Fruit fly (Drosophila melanogaster) whole organism, prepupa: ENCODE results near the gene ric8a.

ENCODE experiments used
- Blimp-1 ChIP-seq: fragments of 200-800 bp; sonication (Bioruptor generic); optimal IDR thresholded peaks from 3 replicates; lab custom pipeline; 2017; ENCODE audit warnings: missing biosample characterization, missing genetic modification characterization, mild to moderate bottlenecking, moderate library complexity, missing genetic modification reagents
- CG10631 ChIP-seq: fragments of 200-800 bp; sonication (Bioruptor generic); optimal IDR thresholded peaks from 2 replicates; lab custom pipeline; 2016; ENCODE audit warnings: missing biosample characterization, missing genetic modification characterization
- CG11294 ChIP-seq: fragments of 200-800 bp; sonication (Bioruptor generic); IDR thresholded peaks from 2 replicates; pipeline ENCODE4 v1.3.6; 2022; ENCODE audit warnings: missing biosample characterization, missing genetic modification characterization
- CG11762 ChIP-seq: fragments of 200-800 bp; sonication (Bioruptor generic); optimal IDR thresholded peaks from 3 replicates; lab custom pipeline; 2016; ENCODE audit warnings: missing biosample characterization, missing genetic modification characterization; ENCODE audit not compliant: insufficient read depth
- CG11902 ChIP-seq: fragments of 200-800 bp; sonication (Bioruptor generic); optimal IDR thresholded peaks from 3 replicates; lab custom pipeline; 2016; ENCODE audit warnings: missing biosample characterization, missing genetic modification characterization
- CG15336 ChIP-seq: fragments of 200-800 bp; sonication (Bioruptor generic); IDR thresholded peaks from 2 replicates; pipeline ENCODE4 v1.3.6; 2022; ENCODE audit warnings: missing biosample characterization, missing genetic modification characterization
- CG3032 ChIP-seq: fragments of 200-800 bp; optimal IDR thresholded peaks from 2 replicates; lab custom pipeline; 2019; ENCODE audit warnings: missing biosample characterization, mild to moderate bottlenecking, missing genetic modification characterization, moderate library complexity
- CG32006 ChIP-seq: fragments of 200-800 bp; sonication (Bioruptor generic); optimal IDR thresholded peaks from 3 replicates; lab custom pipeline; 2017; ENCODE audit warnings: missing biosample characterization, mild to moderate bottlenecking, missing genetic modification characterization
- CG4318 ChIP-seq: fragments of 200-800 bp; sonication (Bioruptor generic); optimal IDR thresholded peaks from 3 replicates; lab custom pipeline; 2017; ENCODE audit warnings: missing biosample characterization, mild to moderate bottlenecking, missing genetic modification characterization
- CG6163 ChIP-seq: fragments of 200-800 bp; sonication (Bioruptor generic); IDR thresholded peaks from 3 replicates; pipeline ENCODE4 v1.3.6; 2022; ENCODE audit warnings: missing biosample characterization, missing genetic modification characterization
- CG6792 ChIP-seq: fragments of 200-800 bp; sonication (Bioruptor generic); optimal IDR thresholded peaks from 3 replicates; lab custom pipeline; 2016; ENCODE audit warnings: missing biosample characterization, missing genetic modification characterization
- CG6808 ChIP-seq: fragments of 200-800 bp; sonication (Bioruptor generic); optimal IDR thresholded peaks from 3 replicates; lab custom pipeline; 2017; ENCODE audit warnings: missing biosample characterization, missing genetic modification characterization, mild to moderate bottlenecking, moderate library complexity, missing genetic modification reagents
- CG7368 ChIP-seq: fragments of 200-800 bp; sonication (Bioruptor generic); optimal IDR thresholded peaks from 3 replicates; lab custom pipeline; 2016; ENCODE audit warnings: missing biosample characterization, missing genetic modification characterization
- CG8119 ChIP-seq: fragments of 200-800 bp; sonication (Bioruptor generic); IDR thresholded peaks from 3 replicates; pipeline ENCODE4 v1.3.6; 2022; ENCODE audit warnings: missing biosample characterization, missing genetic modification characterization
- Eip75B ChIP-seq: fragments of 200-800 bp; sonication (Bioruptor generic); optimal IDR thresholded peaks from 3 replicates; lab custom pipeline; 2016; ENCODE audit warnings: missing biosample characterization, missing genetic modification characterization
- Eip78C ChIP-seq: fragments of 200-800 bp; sonication (Bioruptor generic); peaks from one replicate; lab custom pipeline; 2016; ENCODE audit warnings: missing biosample characterization, missing genetic modification characterization
- Eip93F ChIP-seq: fragments of 200-800 bp; sonication (Bioruptor generic); optimal IDR thresholded peaks from 2 replicates; lab custom pipeline; 2016; ENCODE audit warnings: missing biosample characterization, mild to moderate bottlenecking, missing genetic modification characterization
- Ets96B ChIP-seq: fragments of 200-800 bp; optimal IDR thresholded peaks from 2 replicates; lab custom pipeline; 2019; ENCODE audit warnings: missing biosample characterization, mild to moderate bottlenecking, missing genetic modification characterization, moderate library complexity
- Gug ChIP-seq: fragments of 200-800 bp; sonication (Bioruptor generic); IDR thresholded peaks from 2 replicates; pipeline ENCODE4 v1.3.6; 2022; ENCODE audit warnings: missing biosample characterization, missing genetic modification characterization
- Hr39 ChIP-seq: fragments of 200-800 bp; sonication (Bioruptor generic); optimal IDR thresholded peaks from 2 replicates; lab custom pipeline; 2016; ENCODE audit warnings: missing biosample characterization, missing genetic modification characterization
- Hr4 ChIP-seq: fragments of 200-800 bp; sonication (Bioruptor generic); optimal IDR thresholded peaks from 3 replicates; lab custom pipeline; 2016; ENCODE audit warnings: missing biosample characterization, missing genetic modification characterization
- Met ChIP-seq: fragments of 200-800 bp; sonication (Bioruptor generic); optimal IDR thresholded peaks from 3 replicates; lab custom pipeline; 2016; ENCODE audit warnings: missing biosample characterization, missing genetic modification characterization
- Sox102F ChIP-seq: fragments of 200-800 bp; sonication (Bioruptor generic); optimal IDR thresholded peaks from 2 replicates; lab custom pipeline; 2016; ENCODE audit warnings: missing biosample characterization, mild to moderate bottlenecking, missing genetic modification characterization
- Sox14 ChIP-seq: fragments of 200-800 bp; sonication (Bioruptor generic); optimal IDR thresholded peaks from 3 replicates; lab custom pipeline; 2016; ENCODE audit warnings: missing biosample characterization, missing genetic modification characterization
- Sox15 ChIP-seq: fragments of 200-800 bp; sonication (Bioruptor generic); optimal IDR thresholded peaks from 3 replicates; lab custom pipeline; 2016; ENCODE audit warnings: missing biosample characterization, missing genetic modification characterization
- dac ChIP-seq: fragments of 200-800 bp; sonication (Bioruptor generic); optimal IDR thresholded peaks from 2 replicates; lab custom pipeline; 2017; ENCODE audit warnings: missing biosample characterization, mild to moderate bottlenecking, missing genetic modification characterization
- eg ChIP-seq: fragments of 200-800 bp; sonication (Bioruptor generic); IDR thresholded peaks from 3 replicates; pipeline ENCODE4 v1.3.6; 2022; ENCODE audit warnings: missing biosample characterization, missing genetic modification characterization
- esn ChIP-seq: fragments of 200-800 bp; sonication (Bioruptor generic); optimal IDR thresholded peaks from 2 replicates; lab custom pipeline; 2016; ENCODE audit warnings: missing biosample characterization, mild to moderate bottlenecking, missing genetic modification characterization, moderate library complexity
- fd59A ChIP-seq: fragments of 200-800 bp; sonication (Bioruptor generic); optimal IDR thresholded peaks from 2 replicates; lab custom pipeline; 2017; ENCODE audit warnings: missing biosample characterization, mild to moderate bottlenecking, missing genetic modification characterization, missing genetic modification reagents
- net ChIP-seq: fragments of 200-800 bp; sonication (Bioruptor generic); optimal IDR thresholded peaks from 3 replicates; lab custom pipeline; 2016; ENCODE audit warnings: missing biosample characterization, missing genetic modification characterization
- pdm3 ChIP-seq: fragments of 200-800 bp; sonication (Bioruptor generic); optimal IDR thresholded peaks from 3 replicates; lab custom pipeline; 2016; ENCODE audit warnings: missing biosample characterization, missing genetic modification characterization
- salr ChIP-seq, 2 experiments: fragments of 200-800 bp; sonication (Bioruptor generic); optimal IDR thresholded peaks; 3 replicates each; lab custom pipeline; 2016 to 2018; ENCODE audit warnings: missing biosample characterization in 2 of 2, missing genetic modification characterization in 2 of 2, mild to moderate bottlenecking in 1 of 2
- topi ChIP-seq: fragments of 200-800 bp; sonication (Bioruptor generic); optimal IDR thresholded peaks from 3 replicates; lab custom pipeline; 2016; ENCODE audit warnings: missing biosample characterization, missing genetic modification characterization
- vri ChIP-seq: fragments of 200-800 bp; sonication (Bioruptor generic); optimal IDR thresholded peaks from 3 replicates; lab custom pipeline; 2016; ENCODE audit warnings: missing biosample characterization, mild to moderate bottlenecking, missing genetic modification characterization

Gene ric8a

dm6 chrX:9255021-9255420 is 947 bp upstream of the ric8a start:
- TF ChIP-seq Eip78C (GFP tag; lab: Kevin White, UChicago) = peak; percentile 41
- peak; percentile 11 for TF ChIP-seq esn (GFP tag; lab: Kevin White, UChicago)
- TF ChIP-seq Eip93F (GFP tag; lab: Kevin White, UChicago) = no peak
- no peak for TF ChIP-seq Sox102F
- no peak for TF ChIP-seq CG8119 (GFP tag; lab: Robert Waterston, UW)
- no peak for TF ChIP-seq CG11762 (GFP tag; lab: Kevin White, UChicago)
- TF ChIP-seq, all 60 proteins: peak for 2

dm6 chrX:9266082-9266481 is 10.1 kb downstream of the ric8a start:
- TF ChIP-seq Gug (GFP tag; lab: Robert Waterston, UW) (peak; percentile 18; the same call in 1 of the 2 replicates), Eip78C (GFP tag; lab: Kevin White, UChicago) (peak; percentile 56), CG15336 (GFP tag; lab: Robert Waterston, UW) (peak; percentile 66), eg (GFP tag; lab: Robert Waterston, UW) (0 out of 3 replicates have a peak, but pooled peaks have one; percentile 10), Eip93F (GFP tag; lab: Kevin White, UChicago) (no peak), CG8119 (GFP tag; lab: Robert Waterston, UW) (peak; percentile 50; the same call in 2 of the 3 replicates), net (GFP tag; lab: Kevin White, UChicago) (no peak), CG32006 (peak; percentile 32), Sox14 (GFP tag; lab: Kevin White, UChicago) (no peak), Eip75B (GFP tag; lab: Kevin White, UChicago) (no peak)
- TF ChIP-seq, all 60 proteins: peak for 6

- no peak for TF ChIP-seq CG32006
Measured at dm6 chrX:9267598-9267997, 11.6 kb downstream of the ric8a start, which contains the start of gene Erk7. Erk7 (minus strand) TSS chrX:9267698.

- TF ChIP-seq pdm3 = no peak
- no peak for TF ChIP-seq Hr39
- TF ChIP-seq CG7368 (GFP tag; lab: Kevin White, UChicago) = no peak
- TF ChIP-seq CG4318 (GFP tag; lab: Kevin White, UChicago) = no peak
- TF ChIP-seq CG11902 = no peak
- TF ChIP-seq CG10631 (GFP tag; lab: Kevin White, UChicago) = no peak
- TF ChIP-seq vri (GFP tag; lab: Kevin White, UChicago) = no peak
- TF ChIP-seq CG3032 (tag; lab: Kevin White, UChicago) = no peak
- TF ChIP-seq CG6792 (GFP tag; lab: Kevin White, UChicago) = no peak
- no peak for TF ChIP-seq Eip75B (GFP tag; lab: Kevin White, UChicago)
- no peak for TF ChIP-seq Blimp-1 (GFP tag; lab: Kevin White, UChicago)
- no peak for TF ChIP-seq eg (GFP tag; lab: Robert Waterston, UW)
- TF ChIP-seq Eip93F (GFP tag; lab: Kevin White, UChicago) = no peak
- TF ChIP-seq Sox102F = no peak
- TF ChIP-seq CG11294 (GFP tag; lab: Robert Waterston, UW) = no peak
- no peak for TF ChIP-seq Gug (GFP tag; lab: Robert Waterston, UW)
Measured at dm6 chrX:9269825-9270224, 13.9 kb downstream of the ric8a start, which contains the start of gene CG17440. CG17440 (minus strand) TSS chrX:9269925.

dm6 chrX:9272830-9273507 is 17.0 kb downstream of the ric8a start, which contains the start of the genes Cfp1 and Aladin:
Cfp1 (minus strand) TSS chrX:9272960.
Aladin (plus strand) TSS chrX:9273413.
- TF ChIP-seq CG11902 (no peak), topi (no peak), esn (GFP tag; lab: Kevin White, UChicago) (peak; percentile 24)
- TF ChIP-seq, all 60 proteins: peak for 1

dm6 chrX:9281998-9282644 is 26.2 kb downstream of the ric8a start:
- TF ChIP-seq CG7368 (GFP tag; lab: Kevin White, UChicago) = no peak
- no peak for TF ChIP-seq CG8119 (GFP tag; lab: Robert Waterston, UW)
- no peak for TF ChIP-seq CG6808 (GFP tag; lab: Kevin White, UChicago)
- TF ChIP-seq dac (GFP tag; lab: Kevin White, UChicago) = no peak
- no peak for TF ChIP-seq fd59A (GFP tag; lab: Kevin White, UChicago)
- TF ChIP-seq CG11294 (GFP tag; lab: Robert Waterston, UW) = no peak
- no peak for TF ChIP-seq CG6163 (GFP tag; lab: Robert Waterston, UW)
- no peak for TF ChIP-seq salr (GFP tag; optimal IDR thresholded peaks at IDR 0.05; lab: Kevin White, UChicago)
- TF ChIP-seq Met (GFP tag; lab: Kevin White, UChicago) = no peak
- TF ChIP-seq Eip78C (GFP tag; lab: Kevin White, UChicago) = no peak
- no peak for TF ChIP-seq CG32006
- TF ChIP-seq Sox15 (GFP tag; lab: Kevin White, UChicago) = no peak
- TF ChIP-seq Hr4 (GFP tag; lab: Kevin White, UChicago) = no peak
- TF ChIP-seq net (GFP tag; lab: Kevin White, UChicago) = no peak
- TF ChIP-seq CG4318 (GFP tag; lab: Kevin White, UChicago) = no peak
- no peak for TF ChIP-seq CG3032 (tag; lab: Kevin White, UChicago)
- no peak for TF ChIP-seq CG6792 (GFP tag; lab: Kevin White, UChicago)
- TF ChIP-seq Ets96B = no peak
